Fruit fly (Drosophila melanogaster) whole organism, embryonic: Measurements from ENCODE around the gene CG11975.

ENCODE experiments used
- Bteb2 ChIP-seq: fragments of 200-800 bp; sonication (Bioruptor generic); optimal IDR thresholded peaks from 2 replicates; lab custom pipeline; 2016; ENCODE audit warnings: missing biosample characterization, missing genetic modification characterization
- CG17802 ChIP-seq: fragments of 200-800 bp; sonication (Bioruptor generic); optimal IDR thresholded peaks from 2 replicates; lab custom pipeline; 2018; ENCODE audit warnings: missing biosample characterization, mild to moderate bottlenecking, missing genetic modification characterization, moderate library complexity
- GATAe ChIP-seq: fragments of 200-800 bp; sonication (Bioruptor generic); conservative IDR thresholded peaks from 2 replicates; pipeline ENCODE4 v1.3.6; 2022; ENCODE audit warnings: missing biosample characterization, missing genetic modification characterization
- Gsc ChIP-seq: fragments of 200-800 bp; sonication (Bioruptor generic); IDR thresholded peaks from 2 replicates; pipeline ENCODE4 v1.3.6; 2022; ENCODE audit warnings: missing biosample characterization, missing genetic modification characterization
- Hey ChIP-seq: fragments of 200-800 bp; sonication (Bioruptor generic); optimal IDR thresholded peaks from 3 replicates; lab custom pipeline; 2018; ENCODE audit warnings: missing biosample characterization, mild to moderate bottlenecking, missing genetic modification characterization
- MESR4 ChIP-seq: fragments of 200-800 bp; sonication (Bioruptor generic); optimal IDR thresholded peaks from 2 replicates; lab custom pipeline; 2018; ENCODE audit warnings: missing biosample characterization, mild to moderate bottlenecking, missing genetic modification characterization, moderate library complexity
- NK7.1 ChIP-seq: fragments of 200-800 bp; sonication (Bioruptor generic); optimal IDR thresholded peaks from 3 replicates; lab custom pipeline; 2016; ENCODE audit warnings: missing biosample characterization, missing genetic modification characterization
- Side ChIP-seq: fragments of 200-800 bp; sonication (Bioruptor generic); optimal IDR thresholded peaks from 2 replicates; lab custom pipeline; 2016; ENCODE audit warnings: missing biosample characterization, missing genetic modification characterization
- bcd ChIP-seq: fragments of 200-800 bp; sonication (Bioruptor generic); optimal IDR thresholded peaks from 2 replicates; lab custom pipeline; 2017; ENCODE audit warnings: missing biosample characterization, mild to moderate bottlenecking, missing genetic modification characterization
- dati ChIP-seq: fragments of 200-800 bp; sonication (Bioruptor generic); IDR thresholded peaks from 2 replicates; pipeline ENCODE4 v1.3.6; 2022; ENCODE audit warnings: missing biosample characterization, missing genetic modification characterization
- lilli ChIP-seq: fragments of 200-800 bp; sonication (Bioruptor generic); optimal IDR thresholded peaks from 3 replicates; lab custom pipeline; 2016; ENCODE audit warnings: missing biosample characterization, missing genetic modification characterization
- luna ChIP-seq: fragments of 200-800 bp; sonication (Bioruptor generic); optimal IDR thresholded peaks from 2 replicates; lab custom pipeline; 2016; ENCODE audit warnings: missing biosample characterization, missing genetic modification characterization
- mirr ChIP-seq: fragments of 200-800 bp; sonication (Bioruptor generic); optimal IDR thresholded peaks from 3 replicates; lab custom pipeline; 2018; ENCODE audit warnings: missing biosample characterization, mild to moderate bottlenecking, missing genetic modification characterization
- odd ChIP-seq: fragments of 200-800 bp; sonication (Bioruptor generic); optimal IDR thresholded peaks from 2 replicates; lab custom pipeline; 2017; ENCODE audit warnings: missing biosample characterization, mild to moderate bottlenecking, missing genetic modification characterization

dm6 chr3R:8949334-8950066 lies 43.6 kb upstream of the CG11975 start:
- TF ChIP-seq mirr (GFP tag; lab: Kevin White, UChicago) (no peak), NK7.1 (GFP tag; lab: Kevin White, UChicago) (no peak), luna (GFP tag; lab: Kevin White, UChicago) (no peak), CG17802 (no peak), Bteb2 (GFP tag; lab: Kevin White, UChicago) (no peak), Side (no peak), MESR4 (GFP tag; lab: Kevin White, UChicago) (no peak), dati (no peak), bcd (GFP tag; lab: Kevin White, UChicago) (no peak), lilli (GFP tag; lab: Kevin White, UChicago) (no peak), Gsc (GFP tag; lab: Robert Waterston, UW) (no peak), odd (GFP tag; lab: Kevin White, UChicago) (no peak), Hey (no peak), GATAe (GFP tag; lab: Robert Waterston, UW) (no peak)
